Fruit fly (Drosophila melanogaster) whole organism, embryonic: ENCODE results near the gene Prosbeta2R2.

Source experiments
- Atf-2 ChIP-seq: fragments of 200-800 bp; sonication (Bioruptor generic); optimal IDR thresholded peaks from 2 replicates; lab custom pipeline; 2016; ENCODE audit warnings: missing biosample characterization, missing genetic modification characterization
- B-H1 ChIP-seq: fragments of 200-800 bp; sonication (Bioruptor generic); IDR thresholded peaks from 3 replicates; pipeline ENCODE4 v1.3.6; 2022; ENCODE audit warnings: missing biosample characterization, missing genetic modification characterization
- CG11085 ChIP-seq: fragments of 200-800 bp; sonication (Bioruptor generic); IDR thresholded peaks from 2 replicates; pipeline ENCODE4 v1.3.6; 2022; ENCODE audit warnings: missing biosample characterization, missing genetic modification characterization
- CG11504 ChIP-seq: fragments of 200-800 bp; sonication (Bioruptor generic); optimal IDR thresholded peaks from 3 replicates; lab custom pipeline; 2019; ENCODE audit warnings: missing biosample characterization, mild to moderate bottlenecking, missing genetic modification characterization, moderate library complexity
- CG11723 ChIP-seq: fragments of 200-800 bp; sonication (Bioruptor generic); optimal IDR thresholded peaks from 2 replicates; lab custom pipeline; 2017; ENCODE audit warnings: missing biosample characterization, mild to moderate bottlenecking, missing genetic modification characterization
- CG12659 ChIP-seq: fragments of 200-800 bp; sonication (Bioruptor generic); optimal IDR thresholded peaks from 3 replicates; lab custom pipeline; 2017; ENCODE audit warnings: mild to moderate bottlenecking, missing biosample characterization, missing genetic modification reagents, missing genetic modification characterization
- CG15601 ChIP-seq: fragments of 200-800 bp; sonication (Bioruptor generic); optimal IDR thresholded peaks from 3 replicates; lab custom pipeline; 2019; ENCODE audit warnings: missing biosample characterization, mild to moderate bottlenecking, missing genetic modification characterization, moderate library complexity
- CG17612 ChIP-seq: fragments of 200-800 bp; sonication (Bioruptor generic); IDR thresholded peaks from 2 replicates; pipeline ENCODE4 v1.3.6; 2022; ENCODE audit warnings: missing biosample characterization, missing genetic modification characterization
- CG2202 ChIP-seq: fragments of 200-800 bp; sonication (Bioruptor generic); optimal IDR thresholded peaks from 2 replicates; lab custom pipeline; 2018; ENCODE audit warnings: missing biosample characterization, mild to moderate bottlenecking, missing genetic modification characterization
- CG3163 ChIP-seq: fragments of 200-800 bp; sonication (Bioruptor generic); optimal IDR thresholded peaks from 3 replicates; lab custom pipeline; 2016; ENCODE audit warnings: missing biosample characterization, missing genetic modification characterization
- CG7786 ChIP-seq: fragments of 200-800 bp; sonication (Bioruptor generic); optimal IDR thresholded peaks from 2 replicates; lab custom pipeline; 2016; ENCODE audit warnings: missing biosample characterization, missing genetic modification characterization
- Fer3 ChIP-seq: fragments of 200-800 bp; sonication (Bioruptor generic); optimal IDR thresholded peaks from 2 replicates; lab custom pipeline; 2018; ENCODE audit warnings: missing biosample characterization, mild to moderate bottlenecking, missing genetic modification characterization, moderate library complexity
- Gug ChIP-seq: fragments of 200-800 bp; sonication (Bioruptor generic); IDR thresholded peaks from 4 replicates; pipeline ENCODE4 v1.3.6; 2022; ENCODE audit warnings: missing biosample characterization, missing genetic modification characterization
- HHEX ChIP-seq: fragments of 200-800 bp; sonication (Bioruptor generic); optimal IDR thresholded peaks from 3 replicates; lab custom pipeline; 2017; ENCODE audit warnings: missing biosample characterization, mild to moderate bottlenecking, missing genetic modification characterization, missing genetic modification reagents
- HLH3B ChIP-seq: fragments of 200-800 bp; sonication (Bioruptor generic); IDR thresholded peaks from 2 replicates; pipeline ENCODE4 v1.3.6; 2022; ENCODE audit warnings: missing biosample characterization, missing genetic modification characterization
- Jarid2 ChIP-seq: fragments of 200-800 bp; sonication (Bioruptor generic); optimal IDR thresholded peaks from 3 replicates; lab custom pipeline; 2017; ENCODE audit warnings: mild to moderate bottlenecking, missing biosample characterization, missing genetic modification reagents, missing genetic modification characterization
- Lpt ChIP-seq: fragments of >200 bp; optimal IDR thresholded peaks from 2 replicates; lab custom pipeline; 2018; ENCODE audit warnings: missing biosample characterization, missing genetic modification characterization
- Meics ChIP-seq: fragments of 200-800 bp; sonication (Bioruptor generic); optimal IDR thresholded peaks from 2 replicates; lab custom pipeline; 2017; ENCODE audit warnings: missing biosample characterization, mild to moderate bottlenecking, missing genetic modification characterization
- Mrtf ChIP-seq: fragments of 200-800 bp; sonication (Bioruptor generic); IDR thresholded peaks from 3 replicates; pipeline ENCODE4 v1.3.6; 2022; ENCODE audit warnings: missing biosample characterization, missing genetic modification characterization
- NFAT ChIP-seq: fragments of 200-800 bp; sonication (Bioruptor generic); IDR thresholded peaks from 2 replicates; pipeline ENCODE4 v1.3.6; 2022; ENCODE audit warnings: missing biosample characterization, missing genetic modification characterization
- Nf-YB ChIP-seq: fragments of 200-800 bp; sonication (Bioruptor generic); optimal IDR thresholded peaks from 3 replicates; lab custom pipeline; 2019; ENCODE audit warnings: missing biosample characterization, mild to moderate bottlenecking, missing genetic modification characterization, moderate library complexity
- Sry-β ChIP-seq: fragments of 200-800 bp; sonication (Bioruptor generic); optimal IDR thresholded peaks from 2 replicates; lab custom pipeline; 2018; ENCODE audit warnings: missing biosample characterization, mild to moderate bottlenecking, missing genetic modification characterization, moderate library complexity
- bbx ChIP-seq: fragments of 200-800 bp; sonication (Bioruptor generic); IDR thresholded peaks from 2 replicates; pipeline ENCODE4 v1.3.6; 2022; ENCODE audit warnings: missing biosample characterization, missing genetic modification characterization; ENCODE audit not compliant: partially characterized antibody
- cwo ChIP-seq: fragments of 200-800 bp; sonication (Bioruptor generic); optimal IDR thresholded peaks from 3 replicates; lab custom pipeline; 2017; ENCODE audit warnings: missing biosample characterization, missing genetic modification characterization, mild to moderate bottlenecking, moderate library complexity, missing genetic modification reagents
- dmrt11E ChIP-seq: fragments of 200-800 bp; sonication (Bioruptor generic); optimal IDR thresholded peaks from 3 replicates; lab custom pipeline; 2018; ENCODE audit warnings: missing biosample characterization, mild to moderate bottlenecking, missing genetic modification characterization, moderate library complexity
- dpn ChIP-seq, 2 experiments: fragments of 200-800 bp; sonication (Bioruptor generic); optimal IDR thresholded peaks; 3 replicates each; lab custom pipeline; 2016; ENCODE audit warnings: missing biosample characterization in 2 of 2, missing genetic modification characterization in 2 of 2
- fd64A ChIP-seq: fragments of 200-800 bp; sonication (Bioruptor generic); optimal IDR thresholded peaks from 3 replicates; lab custom pipeline; 2018; ENCODE audit warnings: missing biosample characterization, mild to moderate bottlenecking, missing genetic modification characterization
- kah ChIP-seq: fragments of 200-800 bp; sonication (Bioruptor generic); optimal IDR thresholded peaks from 2 replicates; lab custom pipeline; 2018; ENCODE audit warnings: missing biosample characterization, mild to moderate bottlenecking, missing genetic modification characterization
- lilli ChIP-seq: fragments of 200-800 bp; sonication (Bioruptor generic); optimal IDR thresholded peaks from 3 replicates; lab custom pipeline; 2016; ENCODE audit warnings: missing biosample characterization, missing genetic modification characterization
- lmd ChIP-seq: fragments of 200-800 bp; sonication (Bioruptor generic); IDR thresholded peaks from 2 replicates; pipeline ENCODE4 v1.3.6; 2022; ENCODE audit warnings: missing biosample characterization, missing genetic modification characterization
- mam ChIP-seq: fragments of 200-800 bp; sonication (Bioruptor generic); optimal IDR thresholded peaks from 3 replicates; lab custom pipeline; 2016; ENCODE audit warnings: missing biosample characterization, missing genetic modification characterization
- mld ChIP-seq: fragments of 200-800 bp; sonication (Bioruptor generic); IDR thresholded peaks from 3 replicates; pipeline ENCODE4 v1.3.6; 2022; ENCODE audit warnings: missing biosample characterization, missing genetic modification characterization; ENCODE audit not compliant: partially characterized antibody
- pita ChIP-seq: fragments of 200-800 bp; sonication (Bioruptor generic); optimal IDR thresholded peaks from 2 replicates; lab custom pipeline; 2017; ENCODE audit warnings: missing biosample characterization, mild to moderate bottlenecking, missing genetic modification characterization
- sob ChIP-seq: fragments of 200-800 bp; sonication (Bioruptor generic); IDR thresholded peaks from 2 replicates; pipeline ENCODE4 v1.3.6; 2022; ENCODE audit warnings: missing biosample characterization, missing genetic modification characterization
- ssp ChIP-seq: fragments of 200-800 bp; sonication (Bioruptor generic); IDR thresholded peaks from 2 replicates; pipeline ENCODE4 v1.3.6; 2022; ENCODE audit warnings: missing biosample characterization, missing genetic modification characterization
- tap ChIP-seq: fragments of 200-800 bp; optimal IDR thresholded peaks from 3 replicates; lab custom pipeline; 2019; ENCODE audit warnings: missing biosample characterization, mild to moderate bottlenecking, missing genetic modification characterization, moderate library complexity
- tio ChIP-seq: fragments of 200-800 bp; sonication (Bioruptor generic); optimal IDR thresholded peaks from 2 replicates; lab custom pipeline; 2017; ENCODE audit warnings: missing biosample characterization, missing genetic modification characterization, inconsistent platforms
- tll ChIP-seq, 2 experiments: fragments of 200-800 bp in 1 of 2; fragments of >200 bp in 1 of 2; sonication (Bioruptor generic) in 1 of 2; optimal IDR thresholded peaks; 2 replicates each; lab custom pipeline; 2017 to 2019; ENCODE audit warnings: missing biosample characterization in 2 of 2, missing genetic modification characterization in 2 of 2, mild to moderate bottlenecking in 1 of 2, moderate library complexity in 1 of 2
- trh ChIP-seq: fragments of 200-800 bp; sonication (Bioruptor generic); optimal IDR thresholded peaks from 2 replicates; lab custom pipeline; 2016; ENCODE audit warnings: missing biosample characterization, missing genetic modification characterization
- vnd ChIP-seq: fragments of 200-800 bp; sonication (Bioruptor generic); IDR thresholded peaks from 3 replicates; pipeline ENCODE4 v1.3.6; 2022; ENCODE audit warnings: missing biosample characterization, missing genetic modification characterization; ENCODE audit not compliant: partially characterized antibody
- wdn ChIP-seq: fragments of 200-800 bp; sonication (Bioruptor generic); IDR thresholded peaks from 2 replicates; pipeline ENCODE4 v1.3.6; 2022; ENCODE audit warnings: missing biosample characterization, missing genetic modification characterization

The Prosbeta2R2 gene

dm6 chr3R:5198302-5198701 lies 21.0 kb downstream of the Prosbeta2R2 start (continued):
- TF ChIP-seq CG11723 (GFP tag; lab: Kevin White, UChicago) (no peak), dpn (GFP tag; optimal IDR thresholded peaks at IDR 0.05; lab: Kevin White, UChicago) (peak; percentile 66 to 69), tap (tag; lab: Kevin White, UChicago) (no peak), CG12659 (GFP tag; lab: Kevin White, UChicago) (peak; percentile 62), Atf-2 (GFP tag; lab: Kevin White, UChicago) (no peak), B-H1 (GFP tag; lab: Robert Waterston, UW) (no peak; the same call in 2 of the 3 replicates), Nf-YB (no peak), kah (GFP tag; lab: Kevin White, UChicago) (no peak), tio (GFP tag; lab: Kevin White, UChicago) (peak; percentile 56), mam (GFP tag; lab: Kevin White, UChicago) (peak; percentile 82), dmrt11E (tag; lab: Kevin White, UChicago) (no peak), CG2202 (tag; lab: Kevin White, UChicago) (no peak), Meics (GFP tag; lab: Kevin White, UChicago) (peak; percentile 79), Fer3 (tag; lab: Kevin White, UChicago) (peak; percentile 70), tll (GFP tag; optimal IDR thresholded peaks at IDR 0.05; lab: Kevin White, UChicago) (no peak), HLH3B (GFP tag; lab: Robert Waterston, UW) (peak; percentile 51; the same call in 1 of the 2 replicates), lmd (GFP tag; lab: Robert Waterston, UW) (peak; percentile 65; the same call in 1 of the 2 replicates), vnd (no peak), CG15601 (tag; lab: Kevin White, UChicago) (no peak), Lpt (no peak), Gug (GFP tag; lab: Robert Waterston, UW) (peak; percentile 41; the same call in 1 of the 4 replicates), Jarid2 (GFP tag; lab: Kevin White, UChicago) (no peak), sob (GFP tag; lab: Robert Waterston, UW) (no peak; the same call in 1 of the 2 replicates), trh (GFP tag; lab: Kevin White, UChicago) (no peak), pita (GFP tag; lab: Kevin White, UChicago) (no peak), Mrtf (0 out of 3 replicates have a peak, but pooled peaks have one; percentile 47), wdn (GFP tag; lab: Robert Waterston, UW) (0 out of 2 replicates have a peak, but pooled peaks have one; percentile 36), ssp (GFP tag; lab: Robert Waterston, UW) (no peak), lilli (GFP tag; lab: Kevin White, UChicago) (peak; percentile 79), HHEX (peak; percentile 48), mld (GFP tag; lab: Robert Waterston, UW) (no peak), Sry-β (no peak), bbx (GFP tag; lab: Robert Waterston, UW) (no peak), CG17612 (GFP tag; lab: Robert Waterston, UW) (no peak), CG7786 (GFP tag; lab: Kevin White, UChicago) (peak; percentile 72), CG11504 (peak; percentile 67), cwo (GFP tag; lab: Kevin White, UChicago) (peak; percentile 68), CG3163 (GFP tag; lab: Kevin White, UChicago) (peak; percentile 39), NFAT (GFP tag; lab: Robert Waterston, UW) (0 out of 2 replicates have a peak, but pooled peaks have one; percentile 26), fd64A (GFP tag; lab: Kevin White, UChicago) (no peak), CG11085 (GFP tag; lab: Robert Waterston, UW) (no peak; the same call in 1 of the 2 replicates)
- TF ChIP-seq, all 482 proteins: peak for 219
